Worm (Caenorhabditis elegans): ENCODE measurements around the gene sre-39.

The sre-39 gene

DNA sequence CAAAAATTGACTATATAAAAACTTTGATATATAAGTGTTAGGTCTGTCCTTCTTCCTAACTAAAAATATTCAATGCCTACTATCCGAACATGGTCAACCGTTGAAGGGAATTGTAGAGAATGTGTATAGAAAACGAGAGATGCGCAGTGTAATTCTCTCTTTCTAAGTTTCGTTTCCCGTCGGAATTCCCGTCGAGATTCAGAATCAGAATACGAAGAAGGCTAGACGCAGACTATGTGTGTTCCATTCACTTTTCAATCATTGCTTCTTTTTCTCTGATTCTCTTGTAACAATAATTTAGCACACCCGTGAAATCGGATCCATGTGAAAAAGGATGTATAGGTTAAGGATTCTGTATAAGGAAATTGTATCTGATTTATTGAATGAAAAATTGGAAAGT is 47.4 kb downstream of the sre-39 start:
- TF ChIP-seq ztf-11 (tag; optimal IDR thresholded peaks at IDR 0.05) (no peak), ceh-83 (GFP tag; optimal IDR thresholded peaks at IDR 0.05) (no peak), mab-5 (tag; optimal IDR thresholded peaks at IDR 0.05) (no peak), nhr-28 (tag; optimal IDR thresholded peaks at IDR 0.05) (no peak), hlh-1 (tag; optimal IDR thresholded peaks at IDR 0.05) (no peak), blmp-1 (tag; optimal IDR thresholded peaks at IDR 0.05) (peak; percentile 84), cnd-1 (tag; optimal IDR thresholded peaks at IDR 0.05) (no peak), elt-1 (tag; optimal IDR thresholded peaks at IDR 0.05; ENCODE audit: borderline replicate concordance, insufficient read depth) (no peak), M03D4.4 (tag; optimal IDR thresholded peaks at IDR 0.05) (no peak)

DNA sequence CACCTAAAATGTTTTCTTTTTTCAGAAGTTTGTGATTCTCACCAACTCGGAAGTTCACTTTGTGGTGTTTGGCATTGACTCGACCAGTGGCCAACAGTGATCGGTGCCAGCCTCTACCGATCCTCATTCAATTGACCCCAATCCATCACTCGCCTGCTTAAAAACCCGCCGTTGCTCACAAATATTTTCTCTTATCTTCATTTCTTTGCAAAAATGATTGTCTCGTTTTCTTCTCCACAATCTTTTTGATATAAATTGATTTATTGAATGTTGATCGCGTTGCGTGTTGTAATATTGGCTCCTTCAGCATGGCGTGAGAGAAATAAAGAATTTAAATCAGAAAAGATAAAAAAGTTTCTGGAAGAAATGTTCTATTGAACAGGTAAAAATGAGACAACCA is 49.5 kb downstream of the sre-39 start:
- TF ChIP-seq unc-39 (tag; optimal IDR thresholded peaks at IDR 0.05) (no peak), lin-32 (GFP tag; optimal IDR thresholded peaks at IDR 0.05) (no peak), mep-1 (tag; optimal IDR thresholded peaks at IDR 0.05) (no peak), sptf-1 (tag; optimal IDR thresholded peaks at IDR 0.05) (no peak), bed-3 (GFP tag; optimal IDR thresholded peaks at IDR 0.05) (no peak), ceh-83 (GFP tag; optimal IDR thresholded peaks at IDR 0.05) (no peak), mab-5 (tag; optimal IDR thresholded peaks at IDR 0.05) (peak; percentile 12), unc-62 (GFP tag; optimal IDR thresholded peaks at IDR 0.05) (peak; percentile 2), ceh-43 (GFP tag; optimal IDR thresholded peaks at IDR 0.05) (no peak)

DNA sequence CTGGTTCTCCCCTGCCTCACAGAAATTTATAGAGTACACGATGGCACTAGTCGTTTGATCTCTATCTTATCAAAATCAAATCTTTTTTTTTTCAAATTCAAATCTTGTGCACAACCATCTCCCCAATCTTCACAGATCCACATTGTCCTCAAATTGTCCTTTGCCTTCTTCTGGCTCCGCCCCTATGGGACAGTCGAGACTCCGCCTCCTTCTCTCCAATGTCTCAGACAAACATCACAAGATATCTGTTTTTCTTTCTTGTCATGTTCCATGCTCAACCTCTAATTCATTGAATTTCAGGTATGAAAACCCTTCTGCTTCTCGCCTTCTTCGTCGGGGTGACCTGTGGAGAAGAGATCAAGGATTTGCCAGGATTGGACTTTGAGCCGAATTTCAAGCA is 50.3 kb downstream of the sre-39 start, which contains the start of gene ctsa-1.1:
Gene ctsa-1.1 (plus strand): TSS at position 301 of the 400 bp plus-strand sequence.
- no peak for TF ChIP-seq snpc-4 (tag; optimal IDR thresholded peaks at IDR 0.05)
- TF ChIP-seq nhr-76 (tag; optimal IDR thresholded peaks at IDR 0.05) = no peak
- TF ChIP-seq lsy-2 (tag; optimal IDR thresholded peaks at IDR 0.05) = no peak
- TF ChIP-seq M03D4.4 (tag; optimal IDR thresholded peaks at IDR 0.05) = no peak
- TF ChIP-seq bed-3 (GFP tag; optimal IDR thresholded peaks at IDR 0.05) = no peak
- no peak for TF ChIP-seq nhr-12 (tag; optimal IDR thresholded peaks at IDR 0.05)
- TF ChIP-seq mep-1 (tag; optimal IDR thresholded peaks at IDR 0.05) = no peak
- TF ChIP-seq lin-13 (tag; optimal IDR thresholded peaks at IDR 0.05) = no peak
- TF ChIP-seq zip-8 (tag; optimal IDR thresholded peaks at IDR 0.05) = no peak
- TF ChIP-seq ces-1 (GFP tag; optimal IDR thresholded peaks at IDR 0.05) = no peak
- no peak for TF ChIP-seq unc-120 (tag; optimal IDR thresholded peaks at IDR 0.05; ENCODE audit: poor library complexity, severe bottlenecking)
- no peak for TF ChIP-seq sem-2 (GFP tag; optimal IDR thresholded peaks at IDR 0.05)
- TF ChIP-seq lin-32 (GFP tag; optimal IDR thresholded peaks at IDR 0.05) = no peak
- TF ChIP-seq flh-1 (GFP tag; optimal IDR thresholded peaks at IDR 0.05) = no peak

Data from whole organism, mixed stage, embryonic.